Fruit fly (Drosophila melanogaster) S2 (cell line): ENCODE results near the gene CG14325.

Experiments used
- CG8478 ChIP-seq: fragments of >200 bp; optimal IDR thresholded peaks from 2 replicates; lab custom pipeline; 2018
- CTCF ChIP-seq, 2 experiments: fragments of >200 bp; optimal IDR thresholded peaks; 2 replicates each; lab custom pipeline; 2018

dm6 chr3R:17604880-17605667 is 21.9 kb upstream of the CG14325 start:
- TF ChIP-seq CTCF (optimal IDR thresholded peaks at IDR 0.05; lab: Kevin White, UChicago) = no peak
- no peak for TF ChIP-seq CG8478 (lab: Kevin White, UChicago)
